Worm (Caenorhabditis elegans): ENCODE results near the gene pssy-2.
"Not testable (repeated sequence)": the region's sequence is repeated elsewhere in the genome, so short reads cannot be mapped to it uniquely, and the experiment has no call there.

DNA sequence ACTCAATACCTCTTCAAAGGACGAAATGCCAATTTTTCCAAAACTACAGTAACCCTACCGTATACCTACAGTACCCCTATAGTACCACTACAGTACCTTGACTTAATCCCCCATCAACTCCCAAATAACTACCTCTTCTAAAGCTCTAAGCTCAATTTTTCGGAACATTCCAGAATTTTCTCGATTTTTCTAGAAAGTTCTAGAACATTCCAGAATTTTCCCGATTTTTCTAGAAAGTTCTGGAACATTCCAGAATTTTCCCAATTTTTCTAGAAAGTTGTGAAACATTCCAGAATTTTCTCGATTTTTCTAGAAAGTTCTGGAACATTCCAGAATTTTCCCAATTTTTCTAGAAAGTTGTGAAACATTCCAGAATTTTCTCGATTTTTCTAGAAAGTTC is 24.7 kb upstream of the pssy-2 start:
- not testable (repeated sequence) for TF ChIP-seq unc-62 (GFP tag; optimal IDR thresholded peaks at IDR 0.05); cebp-1 (GFP tag; IDR thresholded peaks at IDR 0.05); cebp-1 (tag; optimal IDR thresholded peaks at IDR 0.05); F49E8.2 (tag; optimal IDR thresholded peaks at IDR 0.05; ENCODE audit: insufficient read depth); Y95B8A.8 (GFP tag; IDR thresholded peaks at IDR 0.05); zim-3 (tag; optimal IDR thresholded peaks at IDR 0.05); sptf-2 (GFP tag; optimal IDR thresholded peaks at IDR 0.05)

Data from whole organism, young adult.